Fruit fly (Drosophila melanogaster): ENCODE results near the gene CG14285.

CG14285 gene

dm6 chr3R:19010923-19011322, 14.0 kb upstream of the CG14285 start (continued):
- TF ChIP-seq twi (tag; optimal IDR thresholded peaks at IDR 0.05): no peak
- TF ChIP-seq CG6854 (GFP tag; optimal IDR thresholded peaks at IDR 0.05): no peak
- TF ChIP-seq her (GFP tag; optimal IDR thresholded peaks at IDR 0.05): no peak
- no peak for TF ChIP-seq ems (GFP tag; optimal IDR thresholded peaks at IDR 0.05)
- TF ChIP-seq jing (GFP tag; optimal IDR thresholded peaks at IDR 0.05): no peak
- no peak for TF ChIP-seq Dp (GFP tag; optimal IDR thresholded peaks at IDR 0.05)
- TF ChIP-seq cwo (GFP tag; optimal IDR thresholded peaks at IDR 0.05): no peak
- TF ChIP-seq CG12299 (tag; optimal IDR thresholded peaks at IDR 0.05): no peak
- TF ChIP-seq CG30431 (GFP tag; optimal IDR thresholded peaks at IDR 0.05): no peak
- TF ChIP-seq sens (GFP tag): peak; percentile 74
- no peak for TF ChIP-seq Oli (tag; optimal IDR thresholded peaks at IDR 0.05)
- no peak for TF ChIP-seq wek (GFP tag; optimal IDR thresholded peaks at IDR 0.05)
- no peak for TF ChIP-seq CG17328 (GFP tag; IDR thresholded peaks at IDR 0.05)
- TF ChIP-seq rib (GFP tag; IDR thresholded peaks at IDR 0.05): no peak
- no peak for TF ChIP-seq zfh1 (GFP tag; IDR thresholded peaks at IDR 0.05)
- TF ChIP-seq CG17802 (tag; optimal IDR thresholded peaks at IDR 0.05): no peak
- no peak for TF ChIP-seq Hmx (GFP tag; optimal IDR thresholded peaks at IDR 0.05)
- no peak for TF ChIP-seq Lim3 (GFP tag; IDR thresholded peaks at IDR 0.05)
- TF ChIP-seq CG17385 (GFP tag; optimal IDR thresholded peaks at IDR 0.05): no peak
- no peak for TF ChIP-seq CG7372 (GFP tag; IDR thresholded peaks at IDR 0.05)
- peak; percentile 56 for TF ChIP-seq CG2678 (tag; optimal IDR thresholded peaks at IDR 0.05)
- TF ChIP-seq Doc3 (GFP tag; IDR thresholded peaks at IDR 0.05; ENCODE audit: partially characterized antibody): no peak
- no peak for TF ChIP-seq ab (GFP tag; optimal IDR thresholded peaks at IDR 0.05)
- TF ChIP-seq CG9932 (GFP tag; IDR thresholded peaks at IDR 0.05): no peak
- no peak for TF ChIP-seq schlank (tag; optimal IDR thresholded peaks at IDR 0.05)
- TF ChIP-seq Rx (GFP tag; IDR thresholded peaks at IDR 0.05): no peak
- no peak for TF ChIP-seq tna (GFP tag; IDR thresholded peaks at IDR 0.05; ENCODE audit: partially characterized antibody)
- no peak for TF ChIP-seq Chrac-16 (GFP tag; optimal IDR thresholded peaks at IDR 0.05)
- no peak for TF ChIP-seq dan (GFP tag; IDR thresholded peaks at IDR 0.05)
- no peak for TF ChIP-seq maf-S (GFP tag; optimal IDR thresholded peaks at IDR 0.05)
- TF ChIP-seq CG7745 (tag; optimal IDR thresholded peaks at IDR 0.05): no peak
- no peak for TF ChIP-seq vvl (GFP tag; IDR thresholded peaks at IDR 0.05)
- TF ChIP-seq br (optimal IDR thresholded peaks at IDR 0.05): no peak
- TF ChIP-seq Stat92E (GFP tag; optimal IDR thresholded peaks at IDR 0.05): no peak
- TF ChIP-seq Dbx (GFP tag; IDR thresholded peaks at IDR 0.05): no peak
- no peak for TF ChIP-seq Mad (GFP tag; optimal IDR thresholded peaks at IDR 0.05)

- TF ChIP-seq CG6654 (GFP tag; optimal IDR thresholded peaks at IDR 0.05): peak; percentile 96
- TF ChIP-seq CG1792 (GFP tag; optimal IDR thresholded peaks at IDR 0.05): no peak
- no peak for TF ChIP-seq crc (GFP tag; optimal IDR thresholded peaks at IDR 0.05)
- peak; percentile 92 for TF ChIP-seq CG11504 (tag; optimal IDR thresholded peaks at IDR 0.05)
- peak; percentile 0 for TF ChIP-seq sqz (GFP tag; optimal IDR thresholded peaks at IDR 0.05)
- TF ChIP-seq CG8089 (GFP tag; optimal IDR thresholded peaks at IDR 0.05): no peak
- no peak for TF ChIP-seq Gsc (GFP tag; IDR thresholded peaks at IDR 0.05)
- TF ChIP-seq cad (GFP tag; optimal IDR thresholded peaks at IDR 0.05): peak; percentile 67
- TF ChIP-seq amos (GFP tag; IDR thresholded peaks at IDR 0.05; ENCODE audit: partially characterized antibody): peak; percentile 9; the same call in 1 of the 2 replicates
Observed at dm6 chr3R:19011885-19012284, 13.0 kb upstream of the CG14285 start.

All from whole organism, embryonic.